Worm (Caenorhabditis elegans) whole organism, early embryonic: ENCODE data around the gene exos-4.1.

ENCODE experiments used
- B0310.2 ChIP-seq: sonication (generic microtip); optimal IDR thresholded peaks from 2 replicates; lab custom pipeline; 2016; ENCODE audit warnings: mild to moderate bottlenecking, missing genetic modification characterization, missing compliant biosample characterization
- F13C5.2 ChIP-seq: sonication (generic microtip); optimal IDR thresholded peaks from 2 replicates; lab custom pipeline; 2017; ENCODE audit warnings: mild to moderate bottlenecking, missing genetic modification characterization, inconsistent platforms, missing compliant biosample characterization
- aly-1 ChIP-seq: sonication (generic microtip); optimal IDR thresholded peaks from 2 replicates; lab custom pipeline; 2016; ENCODE audit warnings: missing genetic modification characterization, missing compliant biosample characterization
- ama-1 ChIP-seq: fragments of 150-350 bp; optimal IDR thresholded peaks from 2 replicates; lab custom pipeline; 2014
- ceh-13 ChIP-seq: fragments of 200-800 bp; sonication (Bioruptor generic); optimal IDR thresholded peaks from 2 replicates; lab custom pipeline; 2018; ENCODE audit warnings: mild to moderate bottlenecking, missing genetic modification characterization, missing compliant biosample characterization
- ceh-36 ChIP-seq: sonication (generic microtip); optimal IDR thresholded peaks from 2 replicates; lab custom pipeline; 2016; ENCODE audit warnings: missing genetic modification characterization, inconsistent platforms, missing compliant biosample characterization
- ets-7 ChIP-seq: sonication (generic microtip); optimal IDR thresholded peaks from 2 replicates; lab custom pipeline; 2016; ENCODE audit warnings: missing genotype, missing genetic modification characterization, missing compliant biosample characterization
- flt-1 ChIP-seq: fragments of 200-800 bp; sonication (Bioruptor generic); IDR thresholded peaks from 2 replicates; pipeline ENCODE4 v1.3.6; 2022; ENCODE audit warnings: missing genetic modification characterization, missing compliant biosample characterization
- hmbx-1 ChIP-seq: sonication (generic microtip); optimal IDR thresholded peaks from 2 replicates; lab custom pipeline; 2016; ENCODE audit warnings: mild to moderate bottlenecking, missing genetic modification characterization, missing compliant biosample characterization
- hmg-4 ChIP-seq: fragments of 200-800 bp; sonication (Bioruptor generic); optimal IDR thresholded peaks from 2 replicates; lab custom pipeline; 2018; ENCODE audit warnings: mild to moderate bottlenecking, missing genetic modification characterization, missing compliant biosample characterization
- hnd-1 ChIP-seq: sonication (generic microtip); optimal IDR thresholded peaks from 2 replicates; lab custom pipeline; 2016; ENCODE audit warnings: missing genetic modification characterization, missing compliant biosample characterization
- pes-1 ChIP-seq: fragments of 200-800 bp; sonication (Bioruptor generic); IDR thresholded peaks from 2 replicates; pipeline ENCODE4 v1.3.6; 2022; ENCODE audit warnings: missing genetic modification reagents, missing genetic modification characterization, missing compliant biosample characterization
- scrt-1 ChIP-seq: fragments of 200-800 bp; sonication (Bioruptor generic); IDR thresholded peaks from 2 replicates; pipeline ENCODE4 v1.3.6; 2022; ENCODE audit warnings: missing genetic modification characterization, missing compliant biosample characterization
- sea-1 ChIP-seq: fragments of 200-800 bp; sonication (Bioruptor generic); conservative IDR thresholded peaks from 2 replicates; pipeline ENCODE4 v1.3.6; 2022; ENCODE audit warnings: missing genetic modification characterization, missing compliant biosample characterization
- tbx-11 ChIP-seq: fragments of 200-800 bp; sonication (Bioruptor generic); IDR thresholded peaks from 2 replicates; pipeline ENCODE4 v1.3.6; 2022; ENCODE audit warnings: missing genetic modification characterization, missing compliant biosample characterization
- tbx-37 ChIP-seq: fragments of 200-800 bp; sonication (Bioruptor generic); conservative IDR thresholded peaks from 2 replicates; pipeline ENCODE4 v1.3.6; 2022; ENCODE audit warnings: missing genetic modification reagents, missing genetic modification characterization, missing compliant biosample characterization
- tra-4 ChIP-seq: sonication (generic microtip); optimal IDR thresholded peaks from 2 replicates; lab custom pipeline; 2017; ENCODE audit warnings: missing genetic modification characterization, missing compliant biosample characterization

exos-4.1 gene

ce11 chrIV:13098652-13099051 lies at the start of gene exos-4.1, which contains the start of the genes dli-1 and tin-9.2:
Gene exos-4.1, plus strand, starts transcription at chrIV:13098999.
Gene dli-1, minus strand, starts transcription at chrIV:13098792.
Gene tin-9.2, plus strand, starts transcription at chrIV:13098995.
- TF ChIP-seq tbx-37 (GFP tag; lab: Robert Waterston, UW) (no peak), F13C5.2 (tag; lab: Kevin White, UChicago) (peak; percentile 41), sea-1 (GFP tag; lab: Robert Waterston, UW) (no peak)

ce11 chrIV:13051073-13051472 lies 47.7 kb upstream of the exos-4.1 start, which contains the start of gene scl-11:
Gene scl-11, plus strand, starts transcription at chrIV:13051373.
- no peak for TF ChIP-seq aly-1 (tag; lab: Kevin White, UChicago)
- TF ChIP-seq scrt-1, result no peak
- TF ChIP-seq flt-1 (GFP tag; lab: Robert Waterston, UW), result no peak
- no peak for TF ChIP-seq tbx-37 (GFP tag; lab: Robert Waterston, UW)
- no peak for TF ChIP-seq sea-1 (GFP tag; lab: Robert Waterston, UW)

- TF ChIP-seq hmbx-1 (tag; lab: Kevin White, UChicago) (no peak), sea-1 (GFP tag; lab: Robert Waterston, UW) (no peak), tbx-11 (GFP tag; lab: Robert Waterston, UW) (no peak), ets-7 (tag; lab: Kevin White, UChicago) (no peak), F13C5.2 (tag; lab: Kevin White, UChicago) (no peak)
Measured at ce11 chrIV:13052568-13052967, 46.2 kb upstream of the exos-4.1 start, which contains the start of gene F49E11.7. Gene F49E11.7, plus strand, starts transcription at chrIV:13052868.

ce11 chrIV:13056026-13056425 lies 42.8 kb upstream of the exos-4.1 start, which contains the start of gene scl-1:
Gene scl-1, plus strand, starts transcription at chrIV:13056326.
- TF ChIP-seq hmbx-1 (tag; lab: Kevin White, UChicago) (no peak), F13C5.2 (tag; lab: Kevin White, UChicago) (no peak), B0310.2 (no peak), pes-1 (no peak), ama-1 (lab: Kevin White, UChicago) (no peak), tbx-11 (GFP tag; lab: Robert Waterston, UW) (no peak), ceh-36 (tag; lab: Kevin White, UChicago) (no peak), hnd-1 (tag; lab: Kevin White, UChicago) (no peak), ceh-13 (GFP tag; lab: Kevin White, UChicago) (no peak), tbx-37 (GFP tag; lab: Robert Waterston, UW) (no peak), sea-1 (GFP tag; lab: Robert Waterston, UW) (no peak), hmg-4 (GFP tag; lab: Kevin White, UChicago) (no peak), tra-4 (tag; lab: Kevin White, UChicago) (no peak)

- TF ChIP-seq B0310.2 (no peak), ceh-36 (tag; lab: Kevin White, UChicago) (no peak), hmg-4 (GFP tag; lab: Kevin White, UChicago) (no peak), sea-1 (GFP tag; lab: Robert Waterston, UW) (no peak), F13C5.2 (tag; lab: Kevin White, UChicago) (no peak), ceh-13 (GFP tag; lab: Kevin White, UChicago) (no peak), pes-1 (no peak), aly-1 (tag; lab: Kevin White, UChicago) (no peak), flt-1 (GFP tag; lab: Robert Waterston, UW) (no peak), scrt-1 (no peak), tbx-37 (GFP tag; lab: Robert Waterston, UW) (no peak), tbx-11 (GFP tag; lab: Robert Waterston, UW) (no peak), tra-4 (tag; lab: Kevin White, UChicago) (no peak), ama-1 (lab: Kevin White, UChicago) (no peak), hnd-1 (tag; lab: Kevin White, UChicago) (no peak), ets-7 (tag; lab: Kevin White, UChicago) (no peak), hmbx-1 (tag; lab: Kevin White, UChicago) (no peak)
Measured at ce11 chrIV:13057418-13057817, 41.4 kb upstream of the exos-4.1 start, which contains the start of gene scl-2. Gene scl-2, plus strand, starts transcription at chrIV:13057710.

- no peak for TF ChIP-seq ama-1 (lab: Kevin White, UChicago)
- TF ChIP-seq tbx-37 (GFP tag; lab: Robert Waterston, UW), result no peak
- no peak for TF ChIP-seq hnd-1 (tag; lab: Kevin White, UChicago)
- no peak for TF ChIP-seq ceh-13 (GFP tag; lab: Kevin White, UChicago)
- no peak for TF ChIP-seq sea-1 (GFP tag; lab: Robert Waterston, UW)
- TF ChIP-seq tbx-11 (GFP tag; lab: Robert Waterston, UW), result no peak
- no peak for TF ChIP-seq ceh-36 (tag; lab: Kevin White, UChicago)
- TF ChIP-seq hmbx-1 (tag; lab: Kevin White, UChicago), result no peak
- TF ChIP-seq pes-1, result no peak
- TF ChIP-seq aly-1 (tag; lab: Kevin White, UChicago), result no peak
- TF ChIP-seq tra-4 (tag; lab: Kevin White, UChicago), result no peak
- no peak for TF ChIP-seq flt-1 (GFP tag; lab: Robert Waterston, UW)
- no peak for TF ChIP-seq F13C5.2 (tag; lab: Kevin White, UChicago)
- no peak for TF ChIP-seq scrt-1
Measured at ce11 chrIV:13059284-13059683, 39.5 kb upstream of the exos-4.1 start, which contains the start of gene scl-3. Gene scl-3, plus strand, starts transcription at chrIV:13059584.

ce11 chrIV:13063714-13064113 lies 35.1 kb upstream of the exos-4.1 start, which contains the start of gene scl-5:
Gene scl-5, plus strand, starts transcription at chrIV:13064014.
- TF ChIP-seq B0310.2 (no peak), sea-1 (GFP tag; lab: Robert Waterston, UW) (no peak), hmbx-1 (tag; lab: Kevin White, UChicago) (no peak), ama-1 (lab: Kevin White, UChicago) (no peak)

- TF ChIP-seq tra-4 (tag; lab: Kevin White, UChicago) (no peak), scrt-1 (no peak), aly-1 (tag; lab: Kevin White, UChicago) (no peak), ceh-36 (tag; lab: Kevin White, UChicago) (no peak), sea-1 (GFP tag; lab: Robert Waterston, UW) (0 out of 2 replicates have a peak, but pooled peaks have one; percentile 37), B0310.2 (no peak), ceh-13 (GFP tag; lab: Kevin White, UChicago) (no peak), flt-1 (GFP tag; lab: Robert Waterston, UW) (no peak), pes-1 (no peak)
Measured at ce11 chrIV:13066044-13066443, 32.8 kb upstream of the exos-4.1 start.
